Worm (Caenorhabditis elegans) whole organism, young adult: ENCODE measurements around the gene col-88.

Source experiments
- C17E4.6 ChIP-seq: fragments of 200-800 bp; sonication (Bioruptor generic); IDR thresholded peaks from 2 replicates; pipeline ENCODE4 v1.3.6; 2022; ENCODE audit warnings: missing genetic modification reagents, missing genetic modification characterization, missing compliant biosample characterization
- F22D6.2 ChIP-seq: sonication (generic microtip); optimal IDR thresholded peaks from 2 replicates; lab custom pipeline; 2016; ENCODE audit warnings: mild to moderate bottlenecking, missing genetic modification characterization, missing compliant biosample characterization
- F57A8.1 ChIP-seq: fragments of 200-800 bp; sonication (Bioruptor generic); optimal IDR thresholded peaks from 2 replicates; lab custom pipeline; 2018; ENCODE audit warnings: mild to moderate bottlenecking, missing genetic modification characterization, moderate library complexity, missing compliant biosample characterization
- K11D2.4 ChIP-seq: fragments of 200-800 bp; sonication (Bioruptor generic); IDR thresholded peaks from 2 replicates; pipeline ENCODE4 v1.3.6; 2022; ENCODE audit warnings: missing genetic modification reagents, missing genetic modification characterization, missing compliant biosample characterization
- Y53G8AR.9 ChIP-seq: fragments of 200-800 bp; sonication (Bioruptor generic); conservative IDR thresholded peaks from 2 replicates; pipeline ENCODE4 v1.3.6; 2022; ENCODE audit warnings: missing genetic modification reagents, missing genetic modification characterization, missing compliant biosample characterization
- Y79H2A.3 ChIP-seq: fragments of 200-800 bp; sonication (Bioruptor generic); conservative IDR thresholded peaks from 2 replicates; pipeline ENCODE4 v1.3.6; 2022; ENCODE audit warnings: missing genetic modification reagents, missing genetic modification characterization, missing compliant biosample characterization
- ama-1 ChIP-seq, 3 experiments: fragments of 150-350 bp in 1 of 3; sonication (generic microtip) in 2 of 3; optimal IDR thresholded peaks; 2 replicates each; lab custom pipeline; 2014 to 2018; ENCODE audit warnings: missing biosample characterization in 2 of 3, missing genetic modification characterization in 2 of 3, missing genetic modification reagents in 2 of 3
- athp-1 ChIP-seq: sonication (generic microtip); optimal IDR thresholded peaks from 2 replicates; lab custom pipeline; 2017; ENCODE audit warnings: mild to moderate bottlenecking, missing genetic modification characterization, missing compliant biosample characterization
- attf-5 ChIP-seq: fragments of 200-800 bp; sonication (Bioruptor generic); optimal IDR thresholded peaks from 2 replicates; lab custom pipeline; 2018; ENCODE audit warnings: mild to moderate bottlenecking, missing genetic modification characterization, missing compliant biosample characterization
- cebp-1 ChIP-seq, 2 experiments: fragments of 200-800 bp in 1 of 2; sonication (Bioruptor generic) in 1 of 2; sonication (generic microtip) in 1 of 2; IDR thresholded peaks in 1 of 2; optimal IDR thresholded peaks in 1 of 2; 2 replicates each; pipeline versions ENCODE4 v1.3.6 to Lab custom; 2017 to 2022; ENCODE audit warnings: missing compliant biosample characterization in 2 of 2, missing genetic modification characterization in 2 of 2, mild to moderate bottlenecking in 1 of 2, missing genetic modification reagents in 1 of 2, moderate library complexity in 1 of 2
- ceh-100 ChIP-seq: fragments of 200-800 bp; sonication (Bioruptor generic); IDR thresholded peaks from 2 replicates; pipeline ENCODE4 v1.3.6; 2022; ENCODE audit warnings: missing genetic modification reagents, missing genetic modification characterization, missing compliant biosample characterization
- ceh-40 ChIP-seq: fragments of 200-800 bp; sonication (Bioruptor generic); IDR thresholded peaks from 2 replicates; pipeline ENCODE4 v1.3.6; 2022; ENCODE audit warnings: missing genetic modification characterization, missing compliant biosample characterization
- ceh-79 ChIP-seq: sonication (generic microtip); optimal IDR thresholded peaks from 2 replicates; lab custom pipeline; 2017; ENCODE audit warnings: mild to moderate bottlenecking, missing genetic modification characterization, missing compliant biosample characterization
- die-1 ChIP-seq: sonication (generic microtip); optimal IDR thresholded peaks from 2 replicates; lab custom pipeline; 2016; ENCODE audit warnings: missing genotype, mild to moderate bottlenecking, missing genetic modification characterization, missing compliant biosample characterization
- dox-1 ChIP-seq: fragments of 200-800 bp; sonication (Bioruptor generic); IDR thresholded peaks from 2 replicates; pipeline ENCODE4 v1.3.6; 2022; ENCODE audit warnings: missing genetic modification reagents, missing genetic modification characterization, missing compliant biosample characterization
- dpff-1 ChIP-seq: sonication (generic microtip); optimal IDR thresholded peaks from 2 replicates; lab custom pipeline; 2017; ENCODE audit warnings: mild to moderate bottlenecking, missing genetic modification characterization, missing compliant biosample characterization
- egl-18 ChIP-seq: fragments of 200-800 bp; sonication (Bioruptor generic); IDR thresholded peaks from 2 replicates; pipeline ENCODE4 v1.3.6; 2022; ENCODE audit warnings: missing genetic modification reagents, missing genetic modification characterization, missing compliant biosample characterization
- egl-44 ChIP-seq: fragments of 200-800 bp; sonication (Bioruptor generic); IDR thresholded peaks from 2 replicates; pipeline ENCODE4 v1.3.6; 2022; ENCODE audit warnings: missing genetic modification reagents, missing genetic modification characterization, missing compliant biosample characterization
- egrh-3 ChIP-seq: fragments of 200-800 bp; sonication (Bioruptor generic); IDR thresholded peaks from 2 replicates; pipeline ENCODE4 v1.3.6; 2022; ENCODE audit warnings: missing genetic modification reagents, missing genetic modification characterization, missing compliant biosample characterization
- ekl-4 ChIP-seq: fragments of 200-800 bp; sonication (Bioruptor generic); IDR thresholded peaks from 2 replicates; pipeline ENCODE4 v1.3.6; 2022; ENCODE audit warnings: missing genetic modification reagents, missing genetic modification characterization, missing compliant biosample characterization
- hmg-1.2 ChIP-seq: fragments of 200-800 bp; sonication (Bioruptor generic); IDR thresholded peaks from 2 replicates; pipeline ENCODE4 v1.3.6; 2022; ENCODE audit warnings: missing genetic modification reagents, missing genetic modification characterization, missing compliant biosample characterization
- let-526 ChIP-seq: fragments of 200-800 bp; sonication (Bioruptor generic); IDR thresholded peaks from 2 replicates; pipeline ENCODE4 v1.3.6; 2022; ENCODE audit warnings: missing genetic modification reagents, missing genetic modification characterization, missing compliant biosample characterization
- lin-26 ChIP-seq: fragments of 200-800 bp; sonication (Bioruptor generic); IDR thresholded peaks from 2 replicates; pipeline ENCODE4 v1.3.6; 2022; ENCODE audit warnings: missing genetic modification reagents, missing genetic modification characterization, missing compliant biosample characterization
- lin-54 ChIP-seq: fragments of 200-800 bp; sonication (Bioruptor generic); optimal IDR thresholded peaks from 2 replicates; lab custom pipeline; 2018; ENCODE audit warnings: mild to moderate bottlenecking, missing genetic modification characterization, missing compliant biosample characterization
- lir-1 ChIP-seq: fragments of 200-800 bp; sonication (Bioruptor generic); conservative IDR thresholded peaks from 2 replicates; pipeline ENCODE4 v1.3.6; 2022; ENCODE audit warnings: missing genetic modification reagents, missing genetic modification characterization, missing compliant biosample characterization
- madf-3 ChIP-seq: fragments of 200-800 bp; sonication (Bioruptor generic); IDR thresholded peaks from 2 replicates; pipeline ENCODE4 v1.3.6; 2022; ENCODE audit warnings: missing genetic modification reagents, missing genetic modification characterization, missing compliant biosample characterization
- madf-6 ChIP-seq: fragments of 200-800 bp; sonication (Bioruptor generic); IDR thresholded peaks from 2 replicates; pipeline ENCODE4 v1.3.6; 2022; ENCODE audit warnings: missing genetic modification reagents, missing genetic modification characterization, missing compliant biosample characterization
- madf-8 ChIP-seq: fragments of 200-800 bp; sonication (Bioruptor generic); conservative IDR thresholded peaks from 2 replicates; pipeline ENCODE4 v1.3.6; 2022; ENCODE audit warnings: missing genetic modification reagents, missing genetic modification characterization, missing compliant biosample characterization
- mcd-1 ChIP-seq: fragments of 200-800 bp; sonication (Bioruptor generic); IDR thresholded peaks from 2 replicates; pipeline ENCODE4 v1.3.6; 2022; ENCODE audit warnings: missing genetic modification reagents, missing genetic modification characterization, missing compliant biosample characterization
- rec-8 ChIP-seq, 2 experiments: sonication (generic microtip); optimal IDR thresholded peaks; 2 replicates each; lab custom pipeline; 2016; ENCODE audit warnings: mild to moderate bottlenecking in 2 of 2, missing genetic modification characterization in 2 of 2, missing genetic modification reagents in 2 of 2, missing genotype in 2 of 2, missing biosample characterization in 1 of 2, missing compliant biosample characterization in 1 of 2, moderate library complexity in 1 of 2
- snpc-1.3 ChIP-seq: sonication (generic microtip); optimal IDR thresholded peaks from 2 replicates; lab custom pipeline; 2017; ENCODE audit warnings: missing genetic modification characterization, mild to moderate bottlenecking, missing compliant biosample characterization, antibody characterized with exemption, moderate library complexity, missing genotype, missing genetic modification reagents; ENCODE audit not compliant: insufficient read depth
- somi-1 ChIP-seq: fragments of 200-800 bp; sonication (Bioruptor generic); optimal IDR thresholded peaks from 2 replicates; lab custom pipeline; 2018; ENCODE audit warnings: mild to moderate bottlenecking, missing genetic modification characterization, missing compliant biosample characterization
- sptf-2 ChIP-seq: fragments of 200-800 bp; sonication (Bioruptor generic); optimal IDR thresholded peaks from 2 replicates; lab custom pipeline; 2018; ENCODE audit warnings: mild to moderate bottlenecking, missing genetic modification characterization, missing compliant biosample characterization
- zfh-2 ChIP-seq: fragments of 200-800 bp; sonication (Bioruptor generic); conservative IDR thresholded peaks from 2 replicates; pipeline ENCODE4 v1.3.6; 2022; ENCODE audit warnings: missing genetic modification reagents, missing genetic modification characterization, missing compliant biosample characterization
- ztf-25 ChIP-seq: fragments of 200-800 bp; sonication (Bioruptor generic); IDR thresholded peaks from 2 replicates; pipeline ENCODE4 v1.3.6; 2022; ENCODE audit warnings: missing genetic modification reagents, missing genetic modification characterization, missing compliant biosample characterization

col-88 gene

DNA sequence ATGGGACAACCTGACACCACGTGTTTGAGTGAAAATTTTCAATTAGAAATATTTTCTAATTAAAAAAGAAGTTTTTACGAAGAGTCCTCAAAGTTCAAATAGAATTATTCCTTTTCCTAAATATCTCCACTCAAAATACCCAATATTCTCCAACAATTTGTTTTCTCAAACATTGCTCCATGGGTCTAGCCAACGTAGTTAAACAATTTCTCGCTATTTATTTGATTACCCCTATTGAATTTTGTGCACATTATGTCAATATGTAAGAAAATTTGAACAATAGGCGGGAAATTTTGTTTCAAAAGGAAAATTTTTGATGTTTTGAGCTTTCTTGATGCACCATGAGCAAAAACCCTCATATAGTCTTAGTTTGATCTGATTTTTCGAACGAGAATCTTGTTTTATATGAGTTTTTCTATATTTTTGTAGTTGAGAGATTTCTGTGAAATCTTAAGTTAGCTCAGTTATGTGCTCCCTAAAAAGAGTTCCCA lies 21.6 kb downstream of the col-88 start (continued):
- TF ChIP-seq athp-1 (peak; percentile 54), dox-1 (GFP tag; lab: Robert Waterston, UW) (no peak), mcd-1 (GFP tag; lab: Robert Waterston, UW) (0 out of 2 replicates have a peak, but pooled peaks have one; percentile 25), rec-8 (tag; optimal IDR thresholded peaks at IDR 0.05; lab: Kevin White, UChicago) (no peak), zfh-2 (GFP tag; lab: Robert Waterston, UW) (no peak), C17E4.6 (GFP tag; lab: Robert Waterston, UW) (no peak), madf-8 (no peak)
- TF ChIP-seq, all 124 proteins: peak for 20

DNA sequence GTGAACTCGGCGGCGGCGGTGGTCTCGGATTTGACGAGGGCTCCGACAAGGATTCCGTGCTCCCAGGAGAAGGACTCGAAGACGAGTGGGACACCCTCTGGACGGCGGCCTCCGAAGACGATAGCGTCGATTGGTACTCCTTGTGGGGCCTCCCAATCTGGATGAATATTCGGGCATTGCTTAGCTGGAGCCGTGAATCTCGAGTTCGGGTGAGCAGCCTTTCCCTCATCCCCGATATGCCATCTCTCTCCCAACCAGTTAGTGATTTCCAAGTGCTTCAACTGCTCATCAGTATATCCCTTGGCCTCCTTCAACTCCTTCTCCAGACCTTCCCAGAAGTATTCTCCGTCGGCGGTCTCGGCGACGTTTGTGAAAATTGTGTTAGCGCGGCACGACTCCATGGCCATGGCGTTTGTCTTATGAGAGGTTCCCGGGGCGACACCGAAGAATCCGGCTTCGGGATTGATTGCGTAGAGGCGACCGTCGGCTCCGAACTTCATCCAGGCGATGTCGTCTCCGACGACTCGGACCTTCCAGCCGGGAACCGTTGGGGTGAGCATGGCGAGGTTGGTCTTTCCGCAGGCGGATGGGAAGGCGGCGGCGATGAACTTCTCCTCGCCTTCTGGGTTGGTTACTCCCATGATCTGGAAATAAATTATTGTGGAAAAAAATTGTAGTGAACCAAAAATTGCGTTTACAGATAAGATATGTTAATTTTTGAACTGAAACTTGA lies 22.9 kb downstream of the col-88 start:
- peak; percentile 58; the same call in 1 of the 2 replicates for TF ChIP-seq ekl-4
- TF ChIP-seq ceh-100 (GFP tag; lab: Robert Waterston, UW), result 0 out of 2 replicates have a peak, but pooled peaks have one; percentile 9
- TF ChIP-seq ceh-40, result 0 out of 2 replicates have a peak, but pooled peaks have one; percentile 52
- TF ChIP-seq C17E4.6 (GFP tag; lab: Robert Waterston, UW), result peak; percentile 58; the same call in 1 of the 2 replicates
- TF ChIP-seq lir-1 (GFP tag; lab: Robert Waterston, UW), result no peak
- TF ChIP-seq cebp-1 (GFP tag; IDR thresholded peaks at IDR 0.05; lab: Robert Waterston, UW), result no peak
- peak; percentile 7 for TF ChIP-seq cebp-1 (tag; optimal IDR thresholded peaks at IDR 0.05; lab: Kevin White, UChicago)
- peak; percentile 18 for TF ChIP-seq athp-1
- 0 out of 2 replicates have a peak, but pooled peaks have one; percentile 3 for TF ChIP-seq ztf-25 (GFP tag; lab: Robert Waterston, UW)
- TF ChIP-seq lin-54 (GFP tag; lab: Kevin White, UChicago), result peak; percentile 13
- peak; percentile 36; the same call in 1 of the 2 replicates for TF ChIP-seq mcd-1 (GFP tag; lab: Robert Waterston, UW)
- peak; percentile 69 for TF ChIP-seq dox-1 (GFP tag; lab: Robert Waterston, UW)
- TF ChIP-seq somi-1 (GFP tag; lab: Kevin White, UChicago), result peak; percentile 58
- TF ChIP-seq ceh-79 (tag; lab: Kevin White, UChicago), result peak; percentile 71
- no peak for TF ChIP-seq die-1 (tag; lab: Kevin White, UChicago)
- peak; percentile 76 for TF ChIP-seq madf-3
- no peak for TF ChIP-seq egl-44 (GFP tag; lab: Robert Waterston, UW)
- TF ChIP-seq F22D6.2, result no peak
- TF ChIP-seq Y79H2A.3 (GFP tag; lab: Robert Waterston, UW), result 0 out of 2 replicates have a peak, but pooled peaks have one; percentile 18
- TF ChIP-seq F57A8.1, result no peak
- TF ChIP-seq egl-18 (GFP tag; lab: Robert Waterston, UW), result 0 out of 2 replicates have a peak, but pooled peaks have one; percentile 52
- TF ChIP-seq zfh-2 (GFP tag; lab: Robert Waterston, UW), result peak; percentile 85
- TF ChIP-seq hmg-1.2 (GFP tag; lab: Robert Waterston, UW), result peak; percentile 29; the same call in 1 of the 2 replicates
- TF ChIP-seq ama-1 (optimal IDR thresholded peaks at IDR 0.05; lab: Kevin White, UChicago), result no peak
- TF ChIP-seq ama-1 (GFP tag; optimal IDR thresholded peaks at IDR 0.05; lab: Kevin White, UChicago), result peak in 1 of 2 experiments; percentile 35
- TF ChIP-seq egrh-3 (GFP tag; lab: Robert Waterston, UW), result peak; percentile 72; the same call in 1 of the 2 replicates
- no peak for TF ChIP-seq snpc-1.3
- peak; percentile 20; the same call in 1 of the 2 replicates for TF ChIP-seq madf-6 (GFP tag; lab: Robert Waterston, UW)
- peak; percentile 72; the same call in 1 of the 2 replicates for TF ChIP-seq let-526 (GFP tag; lab: Robert Waterston, UW)
- peak; percentile 60 for TF ChIP-seq Y53G8AR.9 (GFP tag; lab: Robert Waterston, UW)
- TF ChIP-seq sptf-2 (GFP tag; lab: Kevin White, UChicago), result no peak
- peak; percentile 42 for TF ChIP-seq attf-5
- peak; percentile 1 for TF ChIP-seq lin-26 (GFP tag; lab: Robert Waterston, UW)
- no peak for TF ChIP-seq dpff-1
- peak; percentile 60 for TF ChIP-seq K11D2.4 (GFP tag; lab: Robert Waterston, UW)
- TF ChIP-seq, all 124 proteins: peak for 25
